Fruit fly (Drosophila melanogaster) whole organism, embryonic: ENCODE results near the gene CG8329.

Experiments
- Bgb ChIP-seq: fragments of 200-800 bp; sonication (Bioruptor generic); IDR thresholded peaks from 2 replicates; pipeline ENCODE4 v1.3.6; 2022; ENCODE audit warnings: missing biosample characterization, missing genetic modification characterization; ENCODE audit not compliant: partially characterized antibody
- CG10979 ChIP-seq: fragments of 200-800 bp; sonication (Bioruptor generic); optimal IDR thresholded peaks from 2 replicates; lab custom pipeline; 2018; ENCODE audit warnings: missing biosample characterization, mild to moderate bottlenecking, missing genetic modification characterization, moderate library complexity
- CG11456 ChIP-seq: fragments of 200-800 bp; sonication (Bioruptor generic); IDR thresholded peaks from 3 replicates; pipeline ENCODE4 v1.3.6; 2022; ENCODE audit warnings: missing biosample characterization, missing genetic modification characterization
- CG14014 ChIP-seq: fragments of 200-800 bp; sonication (Bioruptor generic); IDR thresholded peaks from 2 replicates; pipeline ENCODE4 v1.3.6; 2022; ENCODE audit warnings: missing biosample characterization, missing genetic modification characterization
- CG15269 ChIP-seq: fragments of 200-800 bp; sonication (Bioruptor generic); optimal IDR thresholded peaks from 2 replicates; lab custom pipeline; 2018; ENCODE audit warnings: missing biosample characterization, mild to moderate bottlenecking, missing genetic modification characterization, moderate library complexity
- CG17361 ChIP-seq: fragments of 200-800 bp; sonication (Bioruptor generic); IDR thresholded peaks from 3 replicates; pipeline ENCODE4 v1.3.6; 2022; ENCODE audit warnings: missing biosample characterization, missing genetic modification characterization
- CG32772 ChIP-seq: fragments of 200-800 bp; sonication (Bioruptor generic); IDR thresholded peaks from 2 replicates; pipeline ENCODE4 v1.3.6; 2022; ENCODE audit warnings: missing biosample characterization, missing genetic modification characterization
- CG3847 ChIP-seq: fragments of 200-800 bp; sonication (Bioruptor generic); IDR thresholded peaks from 2 replicates; pipeline ENCODE4 v1.3.6; 2022; ENCODE audit warnings: missing biosample characterization, missing genetic modification characterization
- CG4360 ChIP-seq: fragments of 200-800 bp; sonication (Bioruptor generic); IDR thresholded peaks from 2 replicates; pipeline ENCODE4 v1.3.6; 2022; ENCODE audit warnings: missing biosample characterization, missing genetic modification characterization
- CG4404 ChIP-seq: fragments of 200-800 bp; sonication (Bioruptor generic); IDR thresholded peaks from 2 replicates; pipeline ENCODE4 v1.3.6; 2022; ENCODE audit warnings: missing biosample characterization, missing genetic modification characterization
- CG4854 ChIP-seq: fragments of 200-800 bp; sonication (Bioruptor generic); optimal IDR thresholded peaks from 2 replicates; lab custom pipeline; 2016; ENCODE audit warnings: missing biosample characterization, missing genetic modification characterization, inconsistent platforms
- CG5180 ChIP-seq: fragments of 200-800 bp; sonication (Bioruptor generic); optimal IDR thresholded peaks from 3 replicates; lab custom pipeline; 2017; ENCODE audit warnings: missing biosample characterization, missing genetic modification characterization, mild to moderate bottlenecking, moderate library complexity, missing genetic modification reagents
- CG6791 ChIP-seq: fragments of 200-800 bp; sonication (Bioruptor generic); IDR thresholded peaks from 3 replicates; pipeline ENCODE4 v1.3.6; 2022; ENCODE audit warnings: missing biosample characterization, missing genetic modification characterization; ENCODE audit not compliant: partially characterized antibody
- CG7928 ChIP-seq: fragments of 200-800 bp; sonication (Bioruptor generic); optimal IDR thresholded peaks from 2 replicates; lab custom pipeline; 2017; ENCODE audit warnings: missing biosample characterization, mild to moderate bottlenecking, missing genetic modification characterization
- CG8478 ChIP-seq: fragments of >200 bp; optimal IDR thresholded peaks from 2 replicates; lab custom pipeline; 2018
- CG9215 ChIP-seq: fragments of 200-800 bp; sonication (Bioruptor generic); IDR thresholded peaks from 2 replicates; pipeline ENCODE4 v1.3.6; 2022; ENCODE audit warnings: missing biosample characterization, missing genetic modification characterization
- CHES-1-like ChIP-seq: fragments of 200-800 bp; sonication (Bioruptor generic); optimal IDR thresholded peaks from 2 replicates; lab custom pipeline; 2016; ENCODE audit warnings: missing biosample characterization, missing genetic modification characterization
- D19A ChIP-seq: fragments of 200-800 bp; optimal IDR thresholded peaks from 3 replicates; lab custom pipeline; 2019; ENCODE audit warnings: missing biosample characterization, mild to moderate bottlenecking, missing genetic modification characterization, moderate library complexity
- Dad ChIP-seq: fragments of 200-800 bp; sonication (Bioruptor generic); optimal IDR thresholded peaks from 3 replicates; lab custom pipeline; 2016; ENCODE audit warnings: missing biosample characterization, missing genetic modification characterization
- Dll ChIP-seq: fragments of 200-800 bp; sonication (Bioruptor generic); IDR thresholded peaks from 4 replicates; pipeline ENCODE4 v1.3.6; 2022; ENCODE audit warnings: missing biosample characterization, missing genetic modification characterization; ENCODE audit not compliant: partially characterized antibody
- Gsc ChIP-seq: fragments of 200-800 bp; sonication (Bioruptor generic); IDR thresholded peaks from 2 replicates; pipeline ENCODE4 v1.3.6; 2022; ENCODE audit warnings: missing biosample characterization, missing genetic modification characterization
- Hr39 ChIP-seq: fragments of >200 bp; optimal IDR thresholded peaks from 2 replicates; lab custom pipeline; 2017
- Hr78 ChIP-seq, 2 experiments: fragments of 200-800 bp in 1 of 2; fragments of >200 bp in 1 of 2; sonication (Bioruptor generic) in 1 of 2; optimal IDR thresholded peaks; 2 replicates each; lab custom pipeline; 2017 to 2019; ENCODE audit warnings: missing biosample characterization in 2 of 2, missing genetic modification characterization in 2 of 2, mild to moderate bottlenecking in 1 of 2, moderate library complexity in 1 of 2
- Hsf ChIP-seq: fragments of 200-800 bp; sonication (Bioruptor generic); optimal IDR thresholded peaks from 3 replicates; lab custom pipeline; 2016; ENCODE audit warnings: missing biosample characterization, missing genetic modification characterization
- MBD-R2 ChIP-seq: fragments of 200-800 bp; sonication (Bioruptor generic); IDR thresholded peaks from 2 replicates; pipeline ENCODE4 v1.3.6; 2022; ENCODE audit warnings: missing biosample characterization, missing genetic modification characterization
- MTF-1 ChIP-seq: fragments of 200-800 bp; sonication (Bioruptor generic); optimal IDR thresholded peaks from 2 replicates; lab custom pipeline; 2018; ENCODE audit warnings: missing biosample characterization, mild to moderate bottlenecking, missing genetic modification characterization, borderline replicate concordance
- Mes4 ChIP-seq: fragments of 200-800 bp; sonication (Bioruptor generic); optimal IDR thresholded peaks from 2 replicates; lab custom pipeline; 2016; ENCODE audit warnings: missing biosample characterization, missing genetic modification characterization
- Rx ChIP-seq: fragments of 200-800 bp; sonication (Bioruptor generic); IDR thresholded peaks from 2 replicates; pipeline ENCODE4 v1.3.6; 2022; ENCODE audit warnings: missing biosample characterization, missing genetic modification characterization
- Taf1 ChIP-seq: fragments of 200-800 bp; sonication (Bioruptor generic); IDR thresholded peaks from 2 replicates; pipeline ENCODE4 v1.3.6; 2022; ENCODE audit warnings: missing biosample characterization, missing genetic modification characterization
- Trl ChIP-seq, 3 experiments: fragments of >200 bp in 2 of 3; fragments of 200-800 bp in 1 of 3; sonication (Bioruptor generic) in 1 of 3; optimal IDR thresholded peaks; 2 replicates in 1 of 3; 3 replicates in 2 of 3; lab custom pipeline; 2016 to 2017; ENCODE audit warnings: missing biosample characterization in 1 of 3, missing genetic modification characterization in 1 of 3
- YL-1 ChIP-seq: fragments of 200-800 bp; sonication (Bioruptor generic); optimal IDR thresholded peaks from 3 replicates; lab custom pipeline; 2017; ENCODE audit warnings: missing biosample characterization, mild to moderate bottlenecking, missing genetic modification characterization
- ab ChIP-seq: fragments of 200-800 bp; sonication (Bioruptor generic); optimal IDR thresholded peaks from 2 replicates; lab custom pipeline; 2016; ENCODE audit warnings: missing biosample characterization, missing genetic modification characterization
- amos ChIP-seq: fragments of 200-800 bp; sonication (Bioruptor generic); IDR thresholded peaks from 2 replicates; pipeline ENCODE4 v1.3.6; 2022; ENCODE audit warnings: missing biosample characterization, missing genetic modification characterization; ENCODE audit not compliant: partially characterized antibody
- ara ChIP-seq: fragments of 200-800 bp; sonication (Bioruptor generic); IDR thresholded peaks from 2 replicates; pipeline ENCODE4 v1.3.6; 2022; ENCODE audit warnings: missing biosample characterization, missing genetic modification characterization
- bsh ChIP-seq, 2 experiments: fragments of 200-800 bp; sonication (Bioruptor generic); optimal IDR thresholded peaks; 2 replicates each; lab custom pipeline; 2017 to 2018; ENCODE audit warnings: mild to moderate bottlenecking in 2 of 2, missing biosample characterization in 2 of 2, missing genetic modification characterization in 2 of 2, moderate library complexity in 1 of 2
- cas ChIP-seq: fragments of 200-800 bp; sonication (Bioruptor generic); IDR thresholded peaks from 2 replicates; pipeline ENCODE4 v1.3.6; 2022; ENCODE audit warnings: missing biosample characterization, missing genetic modification characterization
- danr ChIP-seq: fragments of 200-800 bp; sonication (Bioruptor generic); IDR thresholded peaks from 2 replicates; pipeline ENCODE4 v1.3.6; 2022; ENCODE audit warnings: missing biosample characterization, missing genetic modification characterization
- dysf ChIP-seq: fragments of 200-800 bp; sonication (Bioruptor generic); IDR thresholded peaks from 3 replicates; pipeline ENCODE4 v1.3.6; 2022; ENCODE audit warnings: missing biosample characterization, missing genetic modification characterization
- hb ChIP-seq: fragments of 200-800 bp; sonication (Bioruptor generic); IDR thresholded peaks from 3 replicates; pipeline ENCODE4 v1.3.6; 2022; ENCODE audit warnings: missing biosample characterization, missing genetic modification characterization; ENCODE audit not compliant: partially characterized antibody
- lab ChIP-seq: fragments of 200-800 bp; sonication (Bioruptor generic); optimal IDR thresholded peaks from 3 replicates; lab custom pipeline; 2017; ENCODE audit warnings: missing biosample characterization, missing genetic modification characterization, mild to moderate bottlenecking, moderate library complexity, missing genetic modification reagents
- lov ChIP-seq, 2 experiments: fragments of 200-800 bp in 1 of 2; fragments of >200 bp in 1 of 2; sonication (Bioruptor generic) in 1 of 2; IDR thresholded peaks in 1 of 2; optimal IDR thresholded peaks in 1 of 2; 2 replicates in 1 of 2; 3 replicates in 1 of 2; pipeline versions ENCODE4 v1.3.6 to Lab custom; 2017 to 2022; ENCODE audit warnings: missing biosample characterization in 1 of 2, missing genetic modification characterization in 1 of 2
- luna ChIP-seq: fragments of 200-800 bp; sonication (Bioruptor generic); optimal IDR thresholded peaks from 2 replicates; lab custom pipeline; 2016; ENCODE audit warnings: missing biosample characterization, missing genetic modification characterization
- pum ChIP-seq: fragments of 200-800 bp; sonication (Bioruptor generic); optimal IDR thresholded peaks from 2 replicates; lab custom pipeline; 2016; ENCODE audit warnings: missing biosample characterization, missing genetic modification characterization
- schlank ChIP-seq: fragments of 200-800 bp; sonication (Bioruptor generic); optimal IDR thresholded peaks from 2 replicates; lab custom pipeline; 2018; ENCODE audit warnings: missing biosample characterization, mild to moderate bottlenecking, missing genetic modification characterization
- sens ChIP-seq: fragments of 200-800 bp; sonication (Bioruptor generic); peaks from one replicate; lab custom pipeline; 2016; ENCODE audit warnings: missing biosample characterization, missing genetic modification characterization
- sim ChIP-seq: fragments of 200-800 bp; sonication (Bioruptor generic); IDR thresholded peaks from 2 replicates; pipeline ENCODE4 v1.3.6; 2022; ENCODE audit warnings: missing biosample characterization, missing genetic modification characterization
- sug ChIP-seq: fragments of 200-800 bp; optimal IDR thresholded peaks from 2 replicates; lab custom pipeline; 2019; ENCODE audit warnings: missing biosample characterization, mild to moderate bottlenecking, missing genetic modification characterization, moderate library complexity
- unpg ChIP-seq: fragments of 200-800 bp; sonication (Bioruptor generic); optimal IDR thresholded peaks from 3 replicates; lab custom pipeline; 2018; ENCODE audit warnings: missing biosample characterization, mild to moderate bottlenecking, missing genetic modification characterization, moderate library complexity
- wdn ChIP-seq: fragments of 200-800 bp; sonication (Bioruptor generic); IDR thresholded peaks from 2 replicates; pipeline ENCODE4 v1.3.6; 2022; ENCODE audit warnings: missing biosample characterization, missing genetic modification characterization
- wor ChIP-seq: fragments of 200-800 bp; sonication (Bioruptor generic); IDR thresholded peaks from 2 replicates; pipeline ENCODE4 v1.3.6; 2022; ENCODE audit warnings: missing biosample characterization, missing genetic modification characterization
- zen2 ChIP-seq: fragments of 200-800 bp; sonication (Bioruptor generic); IDR thresholded peaks from 3 replicates; pipeline ENCODE4 v1.3.6; 2022; ENCODE audit warnings: missing biosample characterization, missing genetic modification characterization; ENCODE audit not compliant: partially characterized antibody

CG8329 gene

DNA sequence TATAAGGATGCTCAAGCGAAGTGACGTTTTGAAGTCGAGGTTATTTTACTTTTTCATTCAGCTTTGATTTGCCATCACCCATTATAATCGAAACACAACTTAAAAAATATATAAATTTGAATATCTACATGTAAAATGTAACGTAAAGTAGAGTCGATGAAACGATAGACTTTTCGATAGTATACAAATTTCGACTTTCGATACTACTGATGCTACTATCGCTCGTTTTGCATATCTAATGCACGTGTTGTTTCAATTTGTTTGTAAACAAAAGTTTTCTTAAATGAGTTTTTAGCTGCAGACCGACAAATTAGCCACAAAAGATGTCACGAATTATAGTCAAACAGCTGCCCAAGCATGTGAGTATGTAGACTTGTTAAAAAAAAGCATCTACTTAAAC, 13.9 kb upstream of the CG8329 start, which contains the start of gene CG3335 (continued):
- TF ChIP-seq CG9215 (GFP tag; lab: Robert Waterston, UW): no peak
- TF ChIP-seq schlank (tag; lab: Kevin White, UChicago): no peak
- TF ChIP-seq MBD-R2: peak; percentile 35; the same call in 1 of the 2 replicates
- no peak for TF ChIP-seq danr
- TF ChIP-seq CG14014 (GFP tag; lab: Robert Waterston, UW): no peak
- no peak for TF ChIP-seq CG5180
- TF ChIP-seq wor (GFP tag; lab: Robert Waterston, UW): no peak
- no peak for TF ChIP-seq pum (GFP tag; lab: Kevin White, UChicago)
- no peak for TF ChIP-seq hb (GFP tag; lab: Robert Waterston, UW)
- TF ChIP-seq Trl (optimal IDR thresholded peaks at IDR 0.05; lab: Kevin White, UChicago): no peak
- TF ChIP-seq Trl (GFP tag; optimal IDR thresholded peaks at IDR 0.05; lab: Kevin White, UChicago): no peak
- TF ChIP-seq CG3847: no peak
- no peak for TF ChIP-seq CG15269 (tag; lab: Kevin White, UChicago)
- no peak for TF ChIP-seq Hr39 (lab: Kevin White, UChicago)
- TF ChIP-seq CG17361: no peak
- no peak for TF ChIP-seq sim (GFP tag; lab: Robert Waterston, UW)
- TF ChIP-seq Taf1 (GFP tag; lab: Robert Waterston, UW): no peak
- peak; percentile 82 for TF ChIP-seq Dll (GFP tag; lab: Robert Waterston, UW)
- TF ChIP-seq CG6791 (GFP tag; lab: Robert Waterston, UW): peak; percentile 72
- no peak for TF ChIP-seq lab (GFP tag; lab: Kevin White, UChicago)
- TF ChIP-seq CG4360 (GFP tag; lab: Robert Waterston, UW): no peak
- peak; percentile 78 for TF ChIP-seq Bgb (GFP tag; lab: Robert Waterston, UW)
- no peak for TF ChIP-seq Rx (GFP tag; lab: Robert Waterston, UW)
- TF ChIP-seq CG32772 (GFP tag; lab: Robert Waterston, UW): no peak
- no peak for TF ChIP-seq cas
- TF ChIP-seq zen2 (GFP tag; lab: Robert Waterston, UW): no peak
- no peak for TF ChIP-seq Gsc (GFP tag; lab: Robert Waterston, UW)
- no peak for TF ChIP-seq Hr78 (GFP tag; optimal IDR thresholded peaks at IDR 0.05; lab: Kevin White, UChicago)
- TF ChIP-seq CG7928 (GFP tag; lab: Kevin White, UChicago): no peak
- no peak for TF ChIP-seq CG10979 (tag; lab: Kevin White, UChicago)
- TF ChIP-seq wdn: no peak
- no peak for TF ChIP-seq ab (GFP tag; lab: Kevin White, UChicago)
- no peak for TF ChIP-seq CG4854 (GFP tag; lab: Kevin White, UChicago)
- TF ChIP-seq MTF-1 (GFP tag; lab: Kevin White, UChicago): no peak
- TF ChIP-seq Mes4 (GFP tag; lab: Kevin White, UChicago): no peak
- no peak for TF ChIP-seq CG4404 (GFP tag; lab: Robert Waterston, UW)
- TF ChIP-seq CHES-1-like (GFP tag; lab: Kevin White, UChicago): peak; percentile 14
- TF ChIP-seq YL-1 (GFP tag; lab: Kevin White, UChicago): peak; percentile 69
- TF ChIP-seq CG8478 (lab: Kevin White, UChicago): no peak
- TF ChIP-seq D19A (tag; lab: Kevin White, UChicago): no peak
- TF ChIP-seq CG11456 (GFP tag; lab: Robert Waterston, UW): no peak
- peak; percentile 82 for TF ChIP-seq amos (GFP tag; lab: Robert Waterston, UW)
- no peak for TF ChIP-seq sens
- no peak for TF ChIP-seq sug (tag; lab: Kevin White, UChicago)
- TF ChIP-seq lov (optimal IDR thresholded peaks at IDR 0.05; lab: Kevin White, UChicago): no peak
- TF ChIP-seq lov (GFP tag; IDR thresholded peaks at IDR 0.05; lab: Robert Waterston, UW): no peak
- TF ChIP-seq bsh (GFP tag; optimal IDR thresholded peaks at IDR 0.05; lab: Kevin White, UChicago): no peak
- no peak for TF ChIP-seq Dad (GFP tag; lab: Kevin White, UChicago)
- TF ChIP-seq ara (GFP tag; lab: Robert Waterston, UW): no peak
- no peak for TF ChIP-seq Hsf (GFP tag; lab: Kevin White, UChicago)
- no peak for TF ChIP-seq dysf
- TF ChIP-seq unpg (GFP tag; lab: Kevin White, UChicago): no peak
- TF ChIP-seq luna (GFP tag; lab: Kevin White, UChicago): no peak
